Worm (Caenorhabditis elegans): Measurements from ENCODE around the gene K07F5.22.

- no peak for TF ChIP-seq zag-1 (tag; optimal IDR thresholded peaks at IDR 0.05)
- TF ChIP-seq ets-5 (GFP tag; IDR thresholded peaks at IDR 0.05): no peak
- TF ChIP-seq ztf-11 (tag; optimal IDR thresholded peaks at IDR 0.05): no peak
- no peak for TF ChIP-seq nhr-47 (tag; optimal IDR thresholded peaks at IDR 0.05)
- no peak for TF ChIP-seq rnt-1 (tag; optimal IDR thresholded peaks at IDR 0.05)
- TF ChIP-seq nhr-11 (tag; optimal IDR thresholded peaks at IDR 0.05): no peak
Measured at ce11 chrIV:9824480-9824879, 40.4 kb upstream of the K07F5.22 start, which contains the start of gene catp-6.
